Fruit fly (Drosophila melanogaster) whole organism, prepupa: ENCODE results near the gene CG7126.

Source experiments
- CG11902 ChIP-seq: fragments of 200-800 bp; sonication (Bioruptor generic); optimal IDR thresholded peaks from 3 replicates; lab custom pipeline; 2016; ENCODE audit warnings: missing biosample characterization, missing genetic modification characterization
- CG4318 ChIP-seq: fragments of 200-800 bp; sonication (Bioruptor generic); optimal IDR thresholded peaks from 3 replicates; lab custom pipeline; 2017; ENCODE audit warnings: missing biosample characterization, mild to moderate bottlenecking, missing genetic modification characterization
- CG8319 ChIP-seq: fragments of 200-800 bp; sonication (Bioruptor generic); optimal IDR thresholded peaks from 3 replicates; lab custom pipeline; 2016; ENCODE audit warnings: missing biosample characterization, missing genetic modification characterization
- Ets96B ChIP-seq: fragments of 200-800 bp; optimal IDR thresholded peaks from 2 replicates; lab custom pipeline; 2019; ENCODE audit warnings: missing biosample characterization, mild to moderate bottlenecking, missing genetic modification characterization, moderate library complexity
- fd85E ChIP-seq: fragments of 200-800 bp; sonication (Bioruptor generic); optimal IDR thresholded peaks from 3 replicates; lab custom pipeline; 2016; ENCODE audit warnings: missing biosample characterization, missing genetic modification characterization
- salr ChIP-seq, 2 experiments: fragments of 200-800 bp; sonication (Bioruptor generic); optimal IDR thresholded peaks; 3 replicates each; lab custom pipeline; 2016 to 2018; ENCODE audit warnings: missing biosample characterization in 2 of 2, missing genetic modification characterization in 2 of 2, mild to moderate bottlenecking in 1 of 2

DNA sequence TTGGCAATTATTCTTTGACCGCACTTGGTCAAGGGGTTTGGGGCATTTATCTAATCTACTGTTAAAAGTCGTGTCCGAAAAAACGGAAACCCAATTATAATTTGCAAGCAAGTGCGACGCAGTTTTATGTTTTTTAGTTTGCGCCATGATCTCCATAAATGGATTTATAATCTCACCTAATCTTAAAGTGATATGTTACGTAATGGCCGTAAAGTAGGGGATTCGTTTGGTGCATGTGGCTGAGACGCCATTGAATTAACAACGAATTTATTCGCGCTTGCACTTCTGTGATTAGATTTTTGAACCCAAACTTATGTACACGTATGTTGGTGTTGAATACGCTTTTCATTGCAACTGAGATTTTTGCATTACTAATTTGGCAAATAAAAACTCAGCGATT is 26.0 kb downstream of the CG7126 start:
- no peak for TF ChIP-seq CG8319 (GFP tag; lab: Kevin White, UChicago)
- no peak for TF ChIP-seq CG11902 (GFP tag; lab: Kevin White, UChicago)
- no peak for TF ChIP-seq salr (GFP tag; optimal IDR thresholded peaks at IDR 0.05; lab: Kevin White, UChicago)
- TF ChIP-seq fd85E: no peak
- no peak for TF ChIP-seq CG4318 (GFP tag; lab: Kevin White, UChicago)
- no peak for TF ChIP-seq Ets96B (tag; lab: Kevin White, UChicago)
